Worm (Caenorhabditis elegans) whole organism, L4 larva: ENCODE data around the gene F25H9.2.

ENCODE experiments used
- F49E8.2 ChIP-seq: sonication (generic microtip); optimal IDR thresholded peaks from 2 replicates; lab custom pipeline; 2016; ENCODE audit warnings: missing compliant biosample characterization, mild to moderate bottlenecking, missing genetic modification characterization, borderline replicate concordance
- T20F7.1 ChIP-seq: fragments of 200-800 bp; sonication (Bioruptor generic); optimal IDR thresholded peaks from 2 replicates; lab custom pipeline; 2018; ENCODE audit warnings: mild to moderate bottlenecking, missing genetic modification characterization, missing compliant biosample characterization
- T26A8.4 ChIP-seq: fragments of 200-800 bp; sonication (Bioruptor generic); IDR thresholded peaks from 2 replicates; pipeline ENCODE4 v1.3.6; 2022; ENCODE audit warnings: missing genetic modification characterization, missing compliant biosample characterization
- Y105C5A.15 ChIP-seq: fragments of 200-800 bp; sonication (Bioruptor generic); IDR thresholded peaks from 2 replicates; pipeline ENCODE4 v1.3.6; 2022; ENCODE audit warnings: missing genetic modification characterization, missing compliant biosample characterization
- Y5F2A.4 ChIP-seq: fragments of 200-800 bp; sonication (Bioruptor generic); optimal IDR thresholded peaks from 2 replicates; lab custom pipeline; 2018; ENCODE audit warnings: mild to moderate bottlenecking, missing genetic modification characterization, missing compliant biosample characterization
- ZK546.5 ChIP-seq, 2 experiments: sonication (generic microtip); optimal IDR thresholded peaks; 2 replicates each; lab custom pipeline; 2017; ENCODE audit warnings: missing biosample characterization in 2 of 2, missing genetic modification characterization in 2 of 2
- ama-1 ChIP-seq: fragments of 150-350 bp; optimal IDR thresholded peaks from 2 replicates; lab custom pipeline; 2014; ENCODE audit warnings: inconsistent platforms, mixed read lengths
- attf-4 ChIP-seq: sonication (generic microtip); optimal IDR thresholded peaks from 3 replicates; lab custom pipeline; 2017; ENCODE audit warnings: missing biosample characterization, missing genetic modification characterization
- ceh-20 ChIP-seq: fragments of 200-800 bp; sonication (Bioruptor generic); IDR thresholded peaks from 2 replicates; pipeline ENCODE4 v1.3.6; 2022; ENCODE audit warnings: missing genetic modification reagents, missing genetic modification characterization, missing compliant biosample characterization
- ceh-28 ChIP-seq: fragments of 150-350 bp; optimal IDR thresholded peaks from 2 replicates; lab custom pipeline; 2014; ENCODE audit warnings: missing biosample characterization, missing genetic modification reagents, missing genetic modification characterization
- ceh-32 ChIP-seq: sonication (generic microtip); optimal IDR thresholded peaks from 2 replicates; lab custom pipeline; 2016; ENCODE audit warnings: mild to moderate bottlenecking, missing genetic modification characterization, missing compliant biosample characterization; ENCODE audit not compliant: poor library complexity
- daf-16 ChIP-seq, 3 experiments: sonication (generic microtip); optimal IDR thresholded peaks; 2 replicates each; lab custom pipeline; 2016 to 2017; ENCODE audit warnings: missing genetic modification characterization in 3 of 3, missing genetic modification reagents in 3 of 3, mild to moderate bottlenecking in 2 of 3, missing compliant biosample characterization in 2 of 3, missing biosample characterization in 1 of 3, moderate library complexity in 1 of 3
- daf-8 ChIP-seq: fragments of 200-800 bp; sonication (Bioruptor generic); IDR thresholded peaks from 2 replicates; pipeline ENCODE4 v1.3.6; 2022; ENCODE audit warnings: missing genetic modification characterization, missing compliant biosample characterization
- dpl-1 ChIP-seq: fragments of 150-350 bp; optimal IDR thresholded peaks from 2 replicates; lab custom pipeline; 2014; ENCODE audit warnings: missing biosample characterization, missing genetic modification reagents, missing genetic modification characterization
- egl-43 ChIP-seq: fragments of 200-800 bp; sonication (Bioruptor generic); IDR thresholded peaks from 2 replicates; pipeline ENCODE4 v1.3.6; 2022; ENCODE audit warnings: missing genetic modification reagents, missing genetic modification characterization, missing compliant biosample characterization
- fkh-10 ChIP-seq: fragments of 150-350 bp; optimal IDR thresholded peaks from 2 replicates; lab custom pipeline; 2014; ENCODE audit warnings: missing biosample characterization, missing genetic modification reagents, missing genetic modification characterization
- hif-1 ChIP-seq, 2 experiments: sonication (generic microtip); optimal IDR thresholded peaks; 2 replicates each; lab custom pipeline; 2016 to 2017; ENCODE audit warnings: missing compliant biosample characterization in 2 of 2, missing genetic modification characterization in 2 of 2, missing genetic modification reagents in 2 of 2, missing genotype in 2 of 2, mild to moderate bottlenecking in 1 of 2
- hlh-30 ChIP-seq: sonication (generic microtip); optimal IDR thresholded peaks from 2 replicates; lab custom pipeline; 2017; ENCODE audit warnings: antibody characterized with exemption, mild to moderate bottlenecking, missing genetic modification characterization, missing compliant biosample characterization; ENCODE audit not compliant: insufficient read depth
- jun-1 ChIP-seq: fragments of 150-350 bp; optimal IDR thresholded peaks from 2 replicates; lab custom pipeline; 2014; ENCODE audit warnings: missing biosample characterization, missing genetic modification reagents, missing genetic modification characterization
- lin-1 ChIP-seq: fragments of 200-800 bp; sonication (Bioruptor generic); IDR thresholded peaks from 2 replicates; pipeline ENCODE4 v1.3.6; 2022; ENCODE audit warnings: missing genetic modification reagents, missing genetic modification characterization, missing compliant biosample characterization
- lin-38 ChIP-seq: fragments of 200-800 bp; sonication (Bioruptor generic); IDR thresholded peaks from 2 replicates; pipeline ENCODE4 v1.3.6; 2022; ENCODE audit warnings: missing genetic modification reagents, missing genetic modification characterization, missing compliant biosample characterization
- mdt-29 ChIP-seq: fragments of 200-800 bp; sonication (Bioruptor generic); IDR thresholded peaks from 2 replicates; pipeline ENCODE4 v1.3.6; 2022; ENCODE audit warnings: missing genetic modification reagents, missing genetic modification characterization, missing compliant biosample characterization
- mep-1 ChIP-seq: fragments of 150-350 bp; sonication (generic microtip); optimal IDR thresholded peaks from 3 replicates; lab custom pipeline; 2014; ENCODE audit warnings: missing biosample characterization, missing genetic modification characterization
- nhr-11 ChIP-seq: fragments of 150-350 bp; optimal IDR thresholded peaks from 2 replicates; lab custom pipeline; 2014; ENCODE audit warnings: missing biosample characterization, missing genetic modification characterization
- nhr-111 ChIP-seq: fragments of 200-800 bp; sonication (Bioruptor generic); optimal IDR thresholded peaks from 2 replicates; lab custom pipeline; 2018; ENCODE audit warnings: mild to moderate bottlenecking, missing genetic modification characterization, missing compliant biosample characterization
- nhr-41 ChIP-seq: fragments of 200-800 bp; sonication (Bioruptor generic); IDR thresholded peaks from 2 replicates; pipeline ENCODE4 v1.3.6; 2022; ENCODE audit warnings: missing genetic modification reagents, missing genetic modification characterization, missing compliant biosample characterization
- nhr-42 ChIP-seq: fragments of 200-800 bp; sonication (Bioruptor generic); IDR thresholded peaks from 2 replicates; pipeline ENCODE4 v1.3.6; 2022; ENCODE audit warnings: missing genetic modification characterization, missing compliant biosample characterization
- nhr-48 ChIP-seq: sonication (generic microtip); optimal IDR thresholded peaks from 2 replicates; lab custom pipeline; 2016; ENCODE audit warnings: mild to moderate bottlenecking, missing genetic modification characterization, missing compliant biosample characterization
- nhr-6 ChIP-seq: fragments of 150-350 bp; optimal IDR thresholded peaks from 2 replicates; lab custom pipeline; 2014; ENCODE audit warnings: missing biosample characterization, missing genetic modification characterization
- nhr-77 ChIP-seq: fragments of 150-350 bp; optimal IDR thresholded peaks from 2 replicates; lab custom pipeline; 2014; ENCODE audit warnings: missing biosample characterization, missing genetic modification characterization
- php-3 ChIP-seq: fragments of 200-800 bp; sonication (Bioruptor generic); IDR thresholded peaks from 2 replicates; pipeline ENCODE4 v1.3.6; 2022; ENCODE audit warnings: missing genetic modification reagents, missing genetic modification characterization, missing compliant biosample characterization
- pqm-1 ChIP-seq: sonication (generic microtip); optimal IDR thresholded peaks from 2 replicates; lab custom pipeline; 2017; ENCODE audit warnings: missing biosample characterization, missing genetic modification characterization
- spr-1 ChIP-seq: sonication (generic microtip); optimal IDR thresholded peaks from 2 replicates; lab custom pipeline; 2016; ENCODE audit warnings: mild to moderate bottlenecking, missing genetic modification characterization, missing compliant biosample characterization
- spr-3 ChIP-seq: fragments of 200-800 bp; sonication (Bioruptor generic); optimal IDR thresholded peaks from 2 replicates; lab custom pipeline; 2018; ENCODE audit warnings: mild to moderate bottlenecking, missing genetic modification characterization, missing compliant biosample characterization
- tag-97 ChIP-seq: fragments of 200-800 bp; sonication (Bioruptor generic); IDR thresholded peaks from 2 replicates; pipeline ENCODE4 v1.3.6; 2022; ENCODE audit warnings: missing genetic modification characterization, missing compliant biosample characterization
- unc-130 ChIP-seq: sonication (generic microtip); optimal IDR thresholded peaks from 2 replicates; lab custom pipeline; 2016; ENCODE audit warnings: missing genetic modification reagents, missing genetic modification characterization, missing compliant biosample characterization
- unc-39 ChIP-seq: sonication (generic microtip); optimal IDR thresholded peaks from 2 replicates; lab custom pipeline; 2017; ENCODE audit warnings: missing biosample characterization, missing genetic modification characterization
- zip-11 ChIP-seq: fragments of 200-800 bp; sonication (Bioruptor generic); IDR thresholded peaks from 2 replicates; pipeline ENCODE4 v1.3.6; 2022; ENCODE audit warnings: missing genetic modification characterization, missing compliant biosample characterization

The F25H9.2 gene

ce11 chrV:13473467-13473866, 15.6 kb downstream of the F25H9.2 start, which contains the start of gene T10G3.1:
Gene T10G3.1, minus strand, starts transcription at chrV:13473679.
- TF ChIP-seq ceh-20 (GFP tag; lab: Robert Waterston, UW) = no peak
- TF ChIP-seq nhr-11 (tag; lab: Kevin White, UChicago) = peak; percentile 49
- no peak for TF ChIP-seq nhr-42 (GFP tag; lab: Robert Waterston, UW)
- peak in 1 of 2 experiments; percentile 94 for TF ChIP-seq daf-16 (GFP tag; optimal IDR thresholded peaks at IDR 0.05; lab: Kevin White, UChicago)
- no peak for TF ChIP-seq daf-16 (tag; optimal IDR thresholded peaks at IDR 0.05; lab: Kevin White, UChicago)
- TF ChIP-seq spr-3 (GFP tag; lab: Kevin White, UChicago) = no peak

ce11 chrV:13476350-13476749, 18.5 kb downstream of the F25H9.2 start, which contains the start of gene T10G3.8:
Gene T10G3.8, minus strand, starts transcription at chrV:13476450.
- TF ChIP-seq hlh-30 (tag; lab: Kevin White, UChicago) (no peak), lin-38 (GFP tag; lab: Robert Waterston, UW) (no peak), mep-1 (tag; lab: Kevin White, UChicago) (no peak), Y5F2A.4 (GFP tag; lab: Kevin White, UChicago) (no peak), lin-1 (GFP tag; lab: Robert Waterston, UW) (no peak), T20F7.1 (GFP tag; lab: Kevin White, UChicago) (no peak), nhr-111 (GFP tag; lab: Kevin White, UChicago) (no peak), ZK546.5 (tag; optimal IDR thresholded peaks at IDR 0.05; lab: Kevin White, UChicago) (no peak), ceh-32 (tag; lab: Kevin White, UChicago) (no peak), hif-1 (tag; optimal IDR thresholded peaks at IDR 0.05; lab: Kevin White, UChicago) (no peak), T26A8.4 (no peak), pqm-1 (tag; lab: Kevin White, UChicago) (no peak)

ce11 chrV:13479766-13480165, 21.9 kb downstream of the F25H9.2 start, which contains the start of gene T10G3.2:
Gene T10G3.2, minus strand, starts transcription at chrV:13479866.
- TF ChIP-seq F49E8.2 (tag; lab: Kevin White, UChicago) (no peak), spr-1 (tag; lab: Kevin White, UChicago) (no peak), daf-8 (GFP tag; lab: Robert Waterston, UW) (no peak), T26A8.4 (no peak), ama-1 (lab: Kevin White, UChicago) (no peak), lin-38 (GFP tag; lab: Robert Waterston, UW) (no peak), jun-1 (tag; lab: Kevin White, UChicago) (no peak), unc-39 (no peak), ceh-32 (tag; lab: Kevin White, UChicago) (no peak), Y105C5A.15 (no peak), attf-4 (no peak), zip-11 (no peak), unc-130 (GFP tag; lab: Kevin White, UChicago) (no peak), tag-97 (GFP tag; lab: Robert Waterston, UW) (no peak), mdt-29 (GFP tag; lab: Robert Waterston, UW) (no peak), nhr-48 (no peak)

ce11 chrV:13484339-13484738, 26.5 kb downstream of the F25H9.2 start, which contains the start of gene T10G3.4:
Gene T10G3.4, minus strand, starts transcription at chrV:13484439.
- TF ChIP-seq egl-43 (GFP tag; lab: Robert Waterston, UW) = no peak
- no peak for TF ChIP-seq nhr-6 (tag; lab: Kevin White, UChicago)
- TF ChIP-seq ceh-28 (tag; lab: Kevin White, UChicago) = no peak
- no peak for TF ChIP-seq fkh-10 (GFP tag; lab: Kevin White, UChicago)
- TF ChIP-seq nhr-77 (tag; lab: Kevin White, UChicago) = no peak
- no peak for TF ChIP-seq unc-39
- TF ChIP-seq lin-38 (GFP tag; lab: Robert Waterston, UW) = no peak
- TF ChIP-seq nhr-41 (GFP tag; lab: Robert Waterston, UW) = no peak
- no peak for TF ChIP-seq lin-1 (GFP tag; lab: Robert Waterston, UW)
- no peak for TF ChIP-seq php-3 (GFP tag; lab: Robert Waterston, UW)
- TF ChIP-seq dpl-1 (GFP tag; lab: Kevin White, UChicago) = no peak
